Fruit fly (Drosophila melanogaster) whole organism: ENCODE data around the gene tutl.

Source experiments
- CG8478 ChIP-seq: fragments of >200 bp; optimal IDR thresholded peaks from 2 replicates; lab custom pipeline; 2018; ENCODE audit warnings: inconsistent platforms
- Dll ChIP-seq: fragments of >200 bp; optimal IDR thresholded peaks from 2 replicates; lab custom pipeline; 2017
- EcR ChIP-seq, 2 experiments: fragments of >200 bp; optimal IDR thresholded peaks; 2 replicates each; lab custom pipeline; 2017; ENCODE audit warnings: missing biosample characterization in 2 of 2, missing genetic modification characterization in 2 of 2, missing genetic modification reagents in 2 of 2
- pan ChIP-seq: fragments of >200 bp; optimal IDR thresholded peaks from 2 replicates; lab custom pipeline; 2017
- psq ChIP-seq: fragments of >200 bp; optimal IDR thresholded peaks from 2 replicates; lab custom pipeline; 2017

dm6 chr2L:4364914-4365313, 82.0 kb downstream of the tutl start:
- TF ChIP-seq CG8478 (lab: Kevin White, UChicago) (no peak), psq (no peak), pan (no peak), EcR (GFP tag; optimal IDR thresholded peaks at IDR 0.05; lab: Kevin White, UChicago) (no peak), Dll (no peak)
